Fruit fly (Drosophila melanogaster) whole organism, larva: ENCODE data around the gene ppk7.

ENCODE experiments used
- noc ChIP-seq: fragments of 200-800 bp; sonication (Bioruptor generic); optimal IDR thresholded peaks from 3 replicates; lab custom pipeline; 2019; ENCODE audit warnings: missing biosample characterization, mild to moderate bottlenecking, missing genetic modification characterization, moderate library complexity

The ppk7 gene

dm6 chr2L:6354231-6354630 is at the start of gene ppk7:
TSS of gene ppk7 (minus strand) at chr2L:6354331.
- TF ChIP-seq noc (tag; lab: Kevin White, UChicago): no peak

DNA sequence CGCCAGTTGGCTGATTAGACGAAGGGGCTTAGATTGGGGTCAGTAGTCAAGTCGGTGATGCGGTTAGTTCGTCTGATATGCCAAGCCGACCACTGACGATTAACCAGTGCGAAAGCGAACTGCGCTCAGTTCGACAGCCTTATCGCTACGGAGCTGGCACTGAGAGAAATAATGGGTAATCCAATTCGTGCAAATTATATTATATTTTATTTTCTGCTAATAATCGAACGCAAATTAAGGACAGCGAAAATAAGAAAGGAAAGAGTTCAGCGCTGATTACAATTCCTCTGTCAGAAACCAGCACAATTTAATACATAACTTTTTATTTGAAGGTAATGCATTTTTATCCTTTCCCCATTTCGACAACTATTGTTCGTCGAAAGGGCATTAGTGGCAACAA is 43.0 kb upstream of the ppk7 start, which contains the start of gene CG42369:
TSS of gene CG42369 (minus strand) at position 101 of the 400 bp plus-strand sequence.
- no peak for TF ChIP-seq noc (tag; lab: Kevin White, UChicago)

DNA sequence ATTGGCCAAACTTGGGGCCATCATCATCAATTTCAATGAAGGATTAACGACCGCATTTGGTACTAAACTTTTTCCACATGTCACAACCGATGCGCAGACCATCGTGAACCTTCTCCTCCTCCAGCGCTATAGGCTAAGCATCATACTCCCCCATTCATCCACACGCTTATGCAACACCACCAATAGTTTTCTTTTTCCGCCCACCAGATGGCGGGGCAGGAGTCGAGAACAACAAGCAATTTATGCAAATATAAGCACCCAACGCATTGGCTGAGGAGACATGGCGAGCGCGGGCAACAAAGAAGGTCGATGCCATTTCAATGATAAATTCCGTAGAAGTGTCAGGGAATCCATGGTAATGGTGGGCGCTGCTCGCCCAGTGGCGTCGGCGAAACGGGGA is 37.3 kb upstream of the ppk7 start:
- no peak for TF ChIP-seq noc (tag; lab: Kevin White, UChicago)

DNA sequence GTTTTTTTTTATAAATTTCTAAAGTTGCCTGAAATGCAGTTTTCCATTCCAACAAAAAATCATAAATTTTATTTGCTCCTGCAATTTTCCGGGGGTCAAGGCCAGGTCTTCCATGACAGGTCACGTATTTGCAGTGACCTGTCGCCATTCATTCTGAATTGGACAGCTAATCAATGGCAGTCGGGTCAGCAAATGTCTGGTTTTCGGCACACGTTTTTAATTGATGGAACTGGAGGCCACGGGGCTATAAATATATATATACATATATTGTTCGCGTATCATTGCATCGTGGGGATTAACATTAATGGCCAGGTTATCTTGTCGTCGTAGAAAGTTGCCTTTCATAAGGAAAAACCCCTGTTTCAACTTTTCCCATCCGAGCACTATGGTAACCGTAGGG is 32.9 kb upstream of the ppk7 start:
- no peak for TF ChIP-seq noc (tag; lab: Kevin White, UChicago)

- TF ChIP-seq noc (tag; lab: Kevin White, UChicago): no peak
These were observed 31.3 kb upstream of the ppk7 start, which contains the start of gene Nepl6 for dm6 chr2L:6385409-6385808. TSS of gene Nepl6 (minus strand) at chr2L:6385512.

DNA sequence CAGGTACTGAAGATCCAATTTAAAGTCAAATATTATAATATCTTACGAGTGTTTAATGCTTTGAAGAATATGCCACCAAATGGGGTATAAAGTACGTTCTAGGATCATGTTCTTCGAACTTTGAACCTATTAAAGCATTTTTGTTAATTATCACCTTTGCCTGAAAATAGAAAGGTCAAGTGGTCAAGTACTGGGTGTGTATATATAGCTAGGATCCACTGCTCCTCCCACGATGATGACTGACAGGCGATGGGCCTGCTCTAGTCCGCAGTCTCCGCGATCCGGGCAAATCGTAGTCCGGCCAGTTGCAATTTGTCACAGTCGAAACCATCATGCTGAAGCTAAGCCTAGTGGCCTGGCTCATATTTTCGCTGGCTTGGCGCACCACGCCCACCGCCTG is 26.8 kb upstream of the ppk7 start, which contains the start of gene Nepl5:
TSS of gene Nepl5 (plus strand) at position 301 of the 400 bp plus-strand sequence.
- TF ChIP-seq noc (tag; lab: Kevin White, UChicago): no peak

DNA sequence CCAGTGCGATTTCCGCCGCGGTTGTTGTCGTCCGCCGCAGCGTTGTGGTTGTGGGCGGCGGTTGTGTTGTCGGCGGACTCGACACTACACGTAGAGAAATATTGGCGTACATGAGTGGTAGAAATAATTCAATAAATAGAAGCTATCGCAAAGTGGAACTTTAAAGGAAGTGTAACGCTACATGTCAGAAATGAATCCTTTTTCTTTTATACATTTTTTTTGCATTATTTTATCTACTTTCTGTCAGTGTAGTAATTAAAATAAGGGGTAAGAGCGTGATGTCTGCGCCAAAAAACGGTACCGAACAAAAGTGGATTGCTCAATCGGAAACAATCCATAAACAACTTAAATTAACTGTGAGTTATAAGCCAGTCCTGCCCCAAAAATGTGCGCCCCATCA is 25.1 kb upstream of the ppk7 start:
- TF ChIP-seq noc (tag; lab: Kevin White, UChicago): no peak

DNA sequence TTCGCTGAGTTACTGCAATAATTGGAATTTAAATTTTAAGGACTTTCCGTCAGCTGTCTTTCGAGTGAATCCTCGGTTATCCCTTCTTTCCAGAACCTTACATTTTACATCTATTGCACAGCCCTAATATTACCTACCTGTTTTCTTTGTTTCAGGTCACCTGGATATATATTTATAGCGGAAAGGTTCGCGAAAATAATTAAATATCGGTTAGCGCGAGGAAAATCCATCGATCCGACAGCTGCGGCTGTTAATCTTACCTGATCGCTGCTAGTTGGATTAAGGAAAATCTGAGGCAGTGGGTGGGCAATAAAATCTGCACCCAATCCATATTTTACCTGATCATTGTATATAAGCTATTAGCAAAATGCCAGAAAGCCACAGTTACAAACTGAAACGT is 19.0 kb upstream of the ppk7 start:
- no peak for TF ChIP-seq noc (tag; lab: Kevin White, UChicago)

DNA sequence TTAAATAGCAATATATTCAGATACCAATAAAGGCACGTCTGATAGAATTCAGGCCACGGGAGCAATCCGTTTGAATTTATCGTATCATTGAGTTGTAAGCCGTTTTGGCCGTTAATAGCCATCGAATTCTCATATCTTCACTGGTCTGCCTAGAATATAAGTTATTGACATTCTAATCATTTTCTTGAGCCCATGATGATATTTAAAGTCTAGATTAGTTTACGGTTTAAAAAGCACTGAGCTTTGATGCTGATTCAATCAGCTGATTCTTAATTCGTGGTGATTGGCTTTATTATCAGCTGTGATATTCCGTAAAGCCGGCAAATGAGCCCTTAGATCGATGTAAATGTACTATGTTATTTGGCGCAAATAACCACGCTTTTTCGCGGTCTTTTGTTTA is 18.0 kb upstream of the ppk7 start, which contains the start of gene slam:
TSS of gene slam (plus strand) at position 301 of the 400 bp plus-strand sequence.
- no peak for TF ChIP-seq noc (tag; lab: Kevin White, UChicago)

dm6 chr2L:6371025-6371641 is 17.0 kb upstream of the ppk7 start:
- TF ChIP-seq noc (tag; lab: Kevin White, UChicago): no peak

- no peak for TF ChIP-seq noc (tag; lab: Kevin White, UChicago)
These were observed 15.2 kb upstream of the ppk7 start for dm6 chr2L:6369286-6369685.

DNA sequence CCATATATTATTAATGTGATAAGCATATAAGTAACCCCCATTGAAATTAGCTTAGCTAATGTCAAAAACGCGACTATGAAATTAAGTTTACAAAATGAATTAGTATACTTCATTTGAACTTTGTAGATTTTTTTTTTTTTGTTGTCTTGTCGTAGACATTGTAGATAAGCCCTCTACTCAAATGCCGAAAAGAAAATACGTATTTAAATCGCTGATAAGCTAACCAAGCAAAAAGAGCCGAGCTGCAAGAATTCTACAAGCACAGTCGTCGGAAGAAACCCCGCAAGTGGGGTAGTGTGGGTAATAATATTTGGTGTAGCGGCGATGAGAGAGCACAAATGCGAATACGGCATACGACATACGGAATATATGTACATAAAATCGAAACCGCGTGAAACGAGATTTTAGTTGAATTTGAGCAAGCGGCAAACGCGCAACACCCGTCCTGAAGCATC is 13.4 kb upstream of the ppk7 start, which contains the start of gene Nepl4:
TSS of gene Nepl4 (plus strand) at position 405 of the 455 bp plus-strand sequence.
- peak; percentile 82 for TF ChIP-seq noc (tag; lab: Kevin White, UChicago)

- TF ChIP-seq noc (tag; lab: Kevin White, UChicago): no peak
These were observed 12.8 kb upstream of the ppk7 start for dm6 chr2L:6366924-6367323.

DNA sequence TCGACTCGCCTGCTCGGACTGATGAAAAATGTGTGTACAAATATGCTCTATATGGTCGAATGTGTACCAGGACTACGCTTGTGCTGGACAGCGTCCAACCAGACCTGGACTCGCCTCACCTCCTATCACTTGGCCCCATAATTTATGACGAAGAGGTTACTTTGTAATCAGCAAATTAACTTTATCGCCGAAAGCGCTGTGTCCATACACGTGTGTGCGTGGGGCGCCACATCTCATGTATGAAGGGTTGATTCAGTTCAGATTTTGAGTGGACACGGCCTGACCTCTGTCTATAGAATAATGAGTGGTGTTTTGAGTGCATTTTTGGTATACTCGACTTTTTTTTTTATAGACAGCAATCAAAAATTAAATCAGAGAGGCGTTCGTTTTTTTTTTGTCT is 5.9 kb upstream of the ppk7 start:
- no peak for TF ChIP-seq noc (tag; lab: Kevin White, UChicago)

DNA sequence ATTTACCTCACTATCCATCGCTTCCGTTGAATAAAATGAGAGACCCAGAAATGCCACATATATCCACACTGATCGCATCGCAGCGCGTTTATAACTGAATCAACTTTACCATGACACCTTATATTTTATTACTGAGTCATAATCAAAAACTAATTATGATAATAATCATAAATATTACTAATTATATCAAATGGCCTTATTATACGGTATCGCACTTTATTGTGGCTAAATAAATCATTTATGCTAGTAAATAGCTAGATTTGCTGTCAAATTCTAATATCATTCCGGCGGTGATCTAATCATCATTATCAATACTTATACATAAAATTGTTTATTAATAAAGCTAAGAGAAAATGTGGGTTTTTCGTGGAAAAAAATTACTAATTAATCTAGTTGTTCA is 4.1 kb upstream of the ppk7 start, which contains the start of gene CG9500:
TSS of gene CG9500 (minus strand) at position 101 of the 400 bp plus-strand sequence.
- no peak for TF ChIP-seq noc (tag; lab: Kevin White, UChicago)

DNA sequence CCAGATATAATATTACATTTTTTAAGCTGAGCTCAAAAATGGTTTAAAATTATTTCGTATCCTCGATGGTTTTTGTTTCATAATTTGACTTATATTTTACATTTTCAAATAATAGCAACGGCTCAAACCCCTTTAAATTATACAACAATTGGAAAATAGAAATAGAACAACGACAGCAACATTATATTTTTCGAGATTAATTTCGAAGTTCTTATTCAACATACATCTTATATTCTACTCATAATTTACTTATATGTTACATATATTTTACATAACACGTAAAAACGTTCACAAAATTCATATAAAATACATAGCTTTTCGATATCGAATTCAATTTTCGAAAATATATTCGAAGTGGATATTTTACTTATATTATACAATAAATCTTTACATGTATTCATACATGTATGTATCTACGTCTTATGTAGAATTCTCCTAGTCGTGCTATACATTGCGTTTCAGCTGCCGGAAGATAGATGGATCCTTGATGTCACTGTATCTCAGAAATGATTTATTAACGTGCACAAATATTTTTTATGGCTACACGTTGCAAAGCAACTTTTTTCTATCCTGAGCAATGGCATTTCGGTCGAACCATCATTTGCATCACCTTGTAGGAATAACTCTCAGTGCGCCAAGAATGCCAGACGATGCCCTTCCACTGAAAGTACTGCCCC is 2.7 kb upstream of the ppk7 start:
- TF ChIP-seq noc (tag; lab: Kevin White, UChicago): no peak

DNA sequence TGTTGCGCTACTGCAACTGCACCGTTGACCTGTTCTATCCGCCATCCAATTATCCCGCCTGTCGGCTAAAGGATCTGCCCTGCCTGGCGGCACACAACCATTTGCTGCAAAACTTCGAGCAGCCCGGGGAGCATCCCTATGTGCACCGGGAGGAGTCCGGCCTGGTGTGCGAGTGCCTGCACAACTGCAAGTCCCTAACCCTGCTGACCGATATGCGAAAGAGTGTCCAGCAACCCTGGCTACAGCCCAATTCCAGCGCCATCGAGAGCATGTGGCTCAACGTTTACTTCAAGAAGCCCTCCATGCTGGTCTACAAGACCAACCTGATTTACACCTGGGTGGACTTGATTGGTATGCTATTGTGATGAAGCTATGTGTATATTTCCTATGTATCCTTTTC is 2.0 kb upstream of the ppk7 start:
- no peak for TF ChIP-seq noc (tag; lab: Kevin White, UChicago)
